Worm (Caenorhabditis elegans) whole organism, L2 larva: ENCODE data around the gene F28D1.6.
A peak's percentile ranks its signal among the peaks of the same experiment; 100 is the strongest.

Experiments used
- C34F6.9 ChIP-seq: fragments of 150-350 bp; optimal IDR thresholded peaks from 2 replicates; lab custom pipeline; 2014; ENCODE audit warnings: missing biosample characterization, missing genetic modification characterization
- F13H6.1 ChIP-seq: sonication (generic microtip); optimal IDR thresholded peaks from 2 replicates; lab custom pipeline; 2016; ENCODE audit warnings: missing genetic modification characterization, missing compliant biosample characterization
- R02D3.7 ChIP-seq: fragments of 150-350 bp; optimal IDR thresholded peaks from 2 replicates; lab custom pipeline; 2014; ENCODE audit warnings: missing biosample characterization, missing genetic modification characterization
- alr-1 ChIP-seq: fragments of 150-350 bp; optimal IDR thresholded peaks from 2 replicates; lab custom pipeline; 2014; ENCODE audit warnings: missing biosample characterization, missing genetic modification characterization
- ceh-16 ChIP-seq: fragments of 150-350 bp; optimal IDR thresholded peaks from 2 replicates; lab custom pipeline; 2014; ENCODE audit warnings: missing biosample characterization, missing genetic modification characterization
- ceh-82 ChIP-seq: fragments of 150-350 bp; optimal IDR thresholded peaks from 2 replicates; lab custom pipeline; 2014; ENCODE audit warnings: missing biosample characterization, missing genetic modification characterization
- crh-2 ChIP-seq: sonication (generic microtip); optimal IDR thresholded peaks from 2 replicates; lab custom pipeline; 2017; ENCODE audit warnings: missing biosample characterization, missing genetic modification characterization
- egl-27 ChIP-seq: sonication (generic microtip); optimal IDR thresholded peaks from 3 replicates; lab custom pipeline; 2017; ENCODE audit warnings: missing biosample characterization, missing genetic modification reagents, missing genetic modification characterization
- fos-1 ChIP-seq: fragments of 150-350 bp; optimal IDR thresholded peaks from 2 replicates; lab custom pipeline; 2014; ENCODE audit warnings: missing biosample characterization, missing genetic modification characterization
- gmeb-1 ChIP-seq: fragments of 150-350 bp; optimal IDR thresholded peaks from 2 replicates; lab custom pipeline; 2014; ENCODE audit warnings: missing biosample characterization, missing genetic modification characterization
- lin-11 ChIP-seq: fragments of 150-350 bp; sonication (generic microtip); optimal IDR thresholded peaks from 2 replicates; lab custom pipeline; 2014; ENCODE audit warnings: missing biosample characterization, missing genetic modification characterization, inconsistent platforms, mixed read lengths
- lin-13 ChIP-seq: fragments of 150-350 bp; optimal IDR thresholded peaks from 2 replicates; lab custom pipeline; 2014; ENCODE audit warnings: missing biosample characterization, missing genetic modification reagents, missing genetic modification characterization
- lsy-2 ChIP-seq, 2 experiments: fragments of 150-350 bp in 1 of 2; sonication (generic microtip) in 1 of 2; optimal IDR thresholded peaks; 2 replicates each; lab custom pipeline; 2014 to 2017; ENCODE audit warnings: missing biosample characterization in 2 of 2, missing genetic modification characterization in 2 of 2
- mab-5 ChIP-seq: fragments of 150-350 bp; optimal IDR thresholded peaks from 2 replicates; lab custom pipeline; 2014; ENCODE audit warnings: missing biosample characterization, missing genetic modification characterization
- mbf-1 ChIP-seq: sonication (generic microtip); optimal IDR thresholded peaks from 2 replicates; lab custom pipeline; 2017; ENCODE audit warnings: missing biosample characterization, missing genetic modification characterization
- mdl-1 ChIP-seq, 2 experiments: fragments of 150-350 bp in 1 of 2; sonication (generic microtip) in 1 of 2; optimal IDR thresholded peaks; 2 replicates each; lab custom pipeline; 2017; ENCODE audit warnings: missing biosample characterization in 2 of 2, missing genetic modification characterization in 2 of 2
- nhr-10 ChIP-seq: sonication (generic microtip); optimal IDR thresholded peaks from 2 replicates; lab custom pipeline; 2017; ENCODE audit warnings: missing biosample characterization, missing genetic modification characterization
- nhr-11 ChIP-seq: fragments of 150-350 bp; optimal IDR thresholded peaks from 2 replicates; lab custom pipeline; 2014; ENCODE audit warnings: missing biosample characterization, missing genetic modification characterization
- nhr-12 ChIP-seq: fragments of 150-350 bp; optimal IDR thresholded peaks from 2 replicates; lab custom pipeline; 2014; ENCODE audit warnings: missing biosample characterization, missing genetic modification characterization
- nhr-129 ChIP-seq: fragments of 150-350 bp; optimal IDR thresholded peaks from 2 replicates; lab custom pipeline; 2014; ENCODE audit warnings: missing biosample characterization, missing genetic modification characterization
- nhr-21 ChIP-seq: fragments of 150-350 bp; optimal IDR thresholded peaks from 2 replicates; lab custom pipeline; 2014; ENCODE audit warnings: missing biosample characterization, missing genetic modification characterization
- nhr-23 ChIP-seq: fragments of 150-350 bp; optimal IDR thresholded peaks from 2 replicates; lab custom pipeline; 2014; ENCODE audit warnings: missing biosample characterization, missing genetic modification reagents, missing genetic modification characterization
- nhr-25 ChIP-seq: fragments of 150-350 bp; sonication (generic microtip); optimal IDR thresholded peaks from 3 replicates; lab custom pipeline; 2014; ENCODE audit warnings: missing biosample characterization, missing genetic modification characterization
- peb-1 ChIP-seq: fragments of 150-350 bp; optimal IDR thresholded peaks from 2 replicates; lab custom pipeline; 2014; ENCODE audit warnings: missing biosample characterization, missing genetic modification characterization
- sem-4 ChIP-seq: fragments of 150-350 bp; optimal IDR thresholded peaks from 2 replicates; lab custom pipeline; 2014; ENCODE audit warnings: missing biosample characterization, missing genetic modification reagents, missing genetic modification characterization
- sma-9 ChIP-seq, 2 experiments: fragments of 150-350 bp in 1 of 2; sonication (generic microtip) in 1 of 2; optimal IDR thresholded peaks; 2 replicates each; lab custom pipeline; 2014 to 2016; ENCODE audit warnings: missing genetic modification characterization in 2 of 2, mild to moderate bottlenecking in 1 of 2, missing biosample characterization in 1 of 2, missing compliant biosample characterization in 1 of 2, missing genetic modification reagents in 1 of 2, moderate library complexity in 1 of 2
- snpc-4 ChIP-seq: fragments of 150-350 bp; optimal IDR thresholded peaks from 2 replicates; lab custom pipeline; 2014; ENCODE audit warnings: missing biosample characterization, missing genetic modification characterization
- unc-55 ChIP-seq: fragments of 150-350 bp; sonication (generic microtip); optimal IDR thresholded peaks from 3 replicates; lab custom pipeline; 2014; ENCODE audit warnings: missing biosample characterization, missing genetic modification reagents, missing genetic modification characterization
- unc-62 ChIP-seq: fragments of 150-350 bp; optimal IDR thresholded peaks from 2 replicates; lab custom pipeline; 2014; ENCODE audit warnings: missing biosample characterization, missing genetic modification reagents, missing genetic modification characterization
- ztf-1 ChIP-seq: fragments of 200-800 bp; sonication (Bioruptor generic); conservative IDR thresholded peaks from 2 replicates; pipeline ENCODE4 v1.3.6; 2022; ENCODE audit warnings: missing genetic modification characterization, missing compliant biosample characterization
- ztf-11 ChIP-seq: sonication (generic microtip); optimal IDR thresholded peaks from 2 replicates; lab custom pipeline; 2017; ENCODE audit warnings: missing biosample characterization, missing genetic modification characterization
- ztf-4 ChIP-seq: fragments of 150-350 bp; optimal IDR thresholded peaks from 2 replicates; lab custom pipeline; 2014; ENCODE audit warnings: missing biosample characterization, missing genetic modification characterization

The F28D1.6 gene

DNA sequence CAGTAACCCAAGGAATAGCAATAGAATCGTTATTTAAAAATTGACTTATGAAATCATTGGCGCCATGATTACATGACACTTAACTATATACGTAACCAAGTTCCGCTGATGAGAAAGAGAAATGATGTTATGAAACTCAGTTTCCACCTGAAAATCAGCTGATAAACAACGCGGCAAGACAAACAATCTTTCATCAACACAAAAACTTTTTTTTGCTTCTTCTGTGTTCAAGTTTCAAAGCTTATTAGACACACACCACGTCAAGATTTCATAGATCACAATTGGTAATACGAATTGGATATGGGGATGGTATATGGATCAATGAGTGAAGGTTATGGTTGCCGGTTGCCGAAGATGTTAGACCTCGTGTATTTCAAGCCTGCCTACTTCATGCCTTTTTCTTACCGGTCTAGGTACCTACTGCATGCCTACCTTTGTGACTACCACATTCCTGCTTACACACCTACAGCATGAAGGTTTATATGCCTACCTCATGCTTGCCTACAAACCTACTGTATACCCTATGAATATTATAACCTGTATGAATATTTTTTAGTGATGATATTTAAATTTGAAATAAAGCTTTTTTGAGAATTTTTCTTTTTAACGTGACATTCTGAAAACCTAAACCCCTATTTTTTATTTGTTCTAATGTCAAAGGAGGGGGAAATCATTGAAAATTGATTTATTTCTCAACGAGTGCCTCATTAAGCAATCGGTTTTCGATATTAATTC is 47.9 kb downstream of the F28D1.6 start, which contains the start of the genes F19B6.10 and wht-5:
F19B6.10 (plus strand) TSS at position 301 of the 735 bp plus-strand sequence.
wht-5 (plus strand) TSS at position 685 of the 735 bp plus-strand sequence.
- TF ChIP-seq nhr-12 (tag; lab: Kevin White, UChicago) (no peak), egl-27 (tag; lab: Kevin White, UChicago) (no peak), ceh-16 (no peak), ztf-4 (tag; lab: Kevin White, UChicago) (no peak), snpc-4 (tag; lab: Kevin White, UChicago) (no peak), F13H6.1 (no peak), alr-1 (tag; lab: Kevin White, UChicago) (no peak), mab-5 (tag; lab: Kevin White, UChicago) (no peak), crh-2 (tag; lab: Kevin White, UChicago) (no peak)

DNA sequence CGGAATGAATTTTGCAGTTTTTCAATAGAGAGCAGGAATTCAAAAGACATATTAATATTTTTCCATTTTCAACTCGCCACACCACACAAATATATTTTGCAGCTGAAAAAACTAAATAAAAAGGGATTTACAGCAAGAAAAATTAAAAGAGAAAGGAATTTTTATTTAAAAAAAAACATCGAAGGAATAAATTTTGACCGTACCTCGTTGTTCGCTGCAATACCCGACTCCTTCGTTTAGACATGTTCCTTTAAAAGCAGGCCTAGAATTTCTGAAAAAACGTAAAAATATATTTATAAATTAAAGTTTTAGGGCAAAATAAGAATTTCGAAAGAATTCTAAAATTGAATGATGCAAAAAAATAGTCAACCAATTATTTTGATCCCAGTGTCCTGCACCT is 49.2 kb downstream of the F28D1.6 start, which contains the start of gene F19B6.1:
F19B6.1 (minus strand) TSS at position 278 of the 400 bp plus-strand sequence.
- TF ChIP-seq ztf-11 (no peak), ceh-82 (tag; lab: Kevin White, UChicago) (no peak), R02D3.7 (no peak), peb-1 (tag; lab: Kevin White, UChicago) (no peak), sma-9 (GFP tag; optimal IDR thresholded peaks at IDR 0.05; lab: Kevin White, UChicago) (no peak), sma-9 (tag; optimal IDR thresholded peaks at IDR 0.05; lab: Kevin White, UChicago) (no peak), fos-1 (tag; lab: Kevin White, UChicago) (no peak), C34F6.9 (tag; lab: Kevin White, UChicago) (no peak), mbf-1 (tag; lab: Kevin White, UChicago) (no peak), nhr-21 (tag; lab: Kevin White, UChicago) (no peak), unc-62 (no peak), nhr-10 (no peak), ztf-1 (no peak)

- TF ChIP-seq unc-55 (GFP tag; lab: Kevin White, UChicago), result peak; percentile 39
- TF ChIP-seq mab-5 (tag; lab: Kevin White, UChicago), result no peak
- TF ChIP-seq C34F6.9 (tag; lab: Kevin White, UChicago), result peak; percentile 17
- TF ChIP-seq ceh-16, result no peak
- TF ChIP-seq nhr-129 (tag; lab: Kevin White, UChicago), result peak; percentile 90
- TF ChIP-seq ceh-82 (tag; lab: Kevin White, UChicago), result no peak
- TF ChIP-seq lin-11 (tag; lab: Kevin White, UChicago), result peak; percentile 24
- TF ChIP-seq nhr-23, result no peak
- peak; percentile 28 for TF ChIP-seq nhr-25 (tag; lab: Kevin White, UChicago)
- no peak for TF ChIP-seq unc-62
- peak; percentile 54 for TF ChIP-seq F13H6.1
- peak; percentile 43 for TF ChIP-seq sma-9 (GFP tag; optimal IDR thresholded peaks at IDR 0.05; lab: Kevin White, UChicago)
- no peak for TF ChIP-seq sma-9 (tag; optimal IDR thresholded peaks at IDR 0.05; lab: Kevin White, UChicago)
- no peak for TF ChIP-seq peb-1 (tag; lab: Kevin White, UChicago)
- peak in 1 of 2 experiments; percentile 2 for TF ChIP-seq lsy-2 (tag; optimal IDR thresholded peaks at IDR 0.05; lab: Kevin White, UChicago)
- peak in 1 of 2 experiments; percentile 22 for TF ChIP-seq mdl-1 (tag; optimal IDR thresholded peaks at IDR 0.05; lab: Kevin White, UChicago)
Observed at ce11 chrIV:12335248-12335647, 49.7 kb downstream of the F28D1.6 start.

DNA sequence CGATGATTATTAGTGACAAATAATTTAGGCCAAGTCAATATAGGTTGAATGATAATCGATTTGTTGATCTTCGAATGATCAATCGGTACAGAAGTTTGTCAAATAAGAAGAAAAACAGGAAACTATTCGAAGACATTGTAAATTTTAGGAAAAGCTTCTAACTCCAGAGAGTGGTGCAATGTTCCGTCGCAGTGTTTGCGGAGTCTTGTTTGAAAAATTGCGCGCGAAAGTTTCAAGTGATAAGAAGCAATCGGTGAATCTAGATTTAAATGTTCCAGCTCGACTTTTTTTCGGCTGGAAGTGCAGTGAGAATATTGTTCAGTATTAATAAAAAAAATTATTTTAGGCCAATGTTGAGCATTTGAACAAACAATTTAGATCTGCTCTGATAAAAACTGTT is 50.3 kb downstream of the F28D1.6 start:
- TF ChIP-seq unc-55 (GFP tag; lab: Kevin White, UChicago), result peak; percentile 34
- TF ChIP-seq nhr-10, result no peak
- no peak for TF ChIP-seq egl-27 (tag; lab: Kevin White, UChicago)
- no peak for TF ChIP-seq nhr-11
- TF ChIP-seq nhr-129 (tag; lab: Kevin White, UChicago), result peak; percentile 17
- TF ChIP-seq gmeb-1 (tag; lab: Kevin White, UChicago), result peak; percentile 65
- TF ChIP-seq ceh-16, result no peak
- no peak for TF ChIP-seq crh-2 (tag; lab: Kevin White, UChicago)
- TF ChIP-seq lin-13, result no peak
- no peak for TF ChIP-seq alr-1 (tag; lab: Kevin White, UChicago)
- no peak for TF ChIP-seq sma-9 (GFP tag; optimal IDR thresholded peaks at IDR 0.05; lab: Kevin White, UChicago)
- no peak for TF ChIP-seq sma-9 (tag; optimal IDR thresholded peaks at IDR 0.05; lab: Kevin White, UChicago)
- TF ChIP-seq lsy-2 (tag; optimal IDR thresholded peaks at IDR 0.05; lab: Kevin White, UChicago), result peak in 1 of 2 experiments; percentile 46
- no peak for TF ChIP-seq C34F6.9 (tag; lab: Kevin White, UChicago)
- no peak for TF ChIP-seq mbf-1 (tag; lab: Kevin White, UChicago)
- TF ChIP-seq sem-4 (tag; lab: Kevin White, UChicago), result no peak
